Fruit fly (Drosophila melanogaster): ENCODE data around the gene CG5787.
A peak's percentile ranks its signal among the peaks of the same experiment; 100 is the strongest.

CG5787 gene

dm6 chr2L:12694823-12695420, 17.8 kb downstream of the CG5787 start, which contains the start of the genes IFT43 and PICK1 (continued):
- TF ChIP-seq D19A (tag; optimal IDR thresholded peaks at IDR 0.05) (no peak), NFAT (GFP tag; IDR thresholded peaks at IDR 0.05) (no peak), Oli (tag; optimal IDR thresholded peaks at IDR 0.05) (no peak), zen2 (GFP tag; IDR thresholded peaks at IDR 0.05; ENCODE audit: partially characterized antibody) (peak; percentile 78), stwl (tag; optimal IDR thresholded peaks at IDR 0.05) (peak; percentile 48), tna (GFP tag; IDR thresholded peaks at IDR 0.05; ENCODE audit: partially characterized antibody) (peak; percentile 78), CG13424 (tag; optimal IDR thresholded peaks at IDR 0.05) (no peak), B-H2 (GFP tag; optimal IDR thresholded peaks at IDR 0.05) (no peak), insv (GFP tag; optimal IDR thresholded peaks at IDR 0.05) (no peak), phol (tag; optimal IDR thresholded peaks at IDR 0.05) (peak; percentile 61), fd96Cb (tag; optimal IDR thresholded peaks at IDR 0.05) (no peak), al (GFP tag; IDR thresholded peaks at IDR 0.05) (no peak), fu2 (GFP tag; optimal IDR thresholded peaks at IDR 0.05) (no peak), CG14710 (tag; optimal IDR thresholded peaks at IDR 0.05) (peak; percentile 6), Xbp1 (GFP tag; optimal IDR thresholded peaks at IDR 0.05) (no peak), row (GFP tag; IDR thresholded peaks at IDR 0.05) (peak; percentile 35; the same call in 1 of the 3 replicates)

- TF ChIP-seq D (optimal IDR thresholded peaks at IDR 0.05) (no peak), D (GFP tag; optimal IDR thresholded peaks at IDR 0.05) (no peak), sqz (GFP tag; optimal IDR thresholded peaks at IDR 0.05) (no peak), kay (GFP tag; optimal IDR thresholded peaks at IDR 0.05) (peak; percentile 46), gsb (GFP tag; IDR thresholded peaks at IDR 0.05) (no peak), CG12391 (tag; optimal IDR thresholded peaks at IDR 0.05) (no peak), CG9876 (GFP tag; optimal IDR thresholded peaks at IDR 0.05) (no peak), schlank (tag; optimal IDR thresholded peaks at IDR 0.05) (no peak), CG11695 (GFP tag; IDR thresholded peaks at IDR 0.05) (no peak), CG9437 (GFP tag; optimal IDR thresholded peaks at IDR 0.05) (no peak), CG2116 (GFP tag; optimal IDR thresholded peaks at IDR 0.05) (peak; percentile 57), ssp (GFP tag; IDR thresholded peaks at IDR 0.05) (no peak), CG32532 (GFP tag; IDR thresholded peaks at IDR 0.05) (no peak), dimm (GFP tag; IDR thresholded peaks at IDR 0.05) (no peak), CG16779 (GFP tag; IDR thresholded peaks at IDR 0.05) (no peak), CG4820 (GFP tag; optimal IDR thresholded peaks at IDR 0.05) (no peak), pum (GFP tag; optimal IDR thresholded peaks at IDR 0.05) (no peak), CG8765 (GFP tag; IDR thresholded peaks at IDR 0.05) (no peak), CG10462 (GFP tag; optimal IDR thresholded peaks at IDR 0.05) (no peak), trh (GFP tag; optimal IDR thresholded peaks at IDR 0.05) (no peak), CG10209 (GFP tag; optimal IDR thresholded peaks at IDR 0.05) (no peak), CG3995 (GFP tag; optimal IDR thresholded peaks at IDR 0.05) (no peak), psq (GFP tag; optimal IDR thresholded peaks at IDR 0.05) (no peak), Atf-2 (GFP tag; optimal IDR thresholded peaks at IDR 0.05) (no peak), CG6683 (GFP tag; optimal IDR thresholded peaks at IDR 0.05) (no peak), amos (GFP tag; IDR thresholded peaks at IDR 0.05; ENCODE audit: partially characterized antibody) (peak; percentile 54), CG8089 (GFP tag; optimal IDR thresholded peaks at IDR 0.05) (no peak), Hsf (GFP tag; optimal IDR thresholded peaks at IDR 0.05) (no peak), CG1647 (GFP tag; optimal IDR thresholded peaks at IDR 0.05) (no peak), CG4328 (GFP tag; optimal IDR thresholded peaks at IDR 0.05) (no peak), CG15011 (GFP tag; optimal IDR thresholded peaks at IDR 0.05) (no peak), her (GFP tag; optimal IDR thresholded peaks at IDR 0.05) (no peak), MTF-1 (GFP tag; optimal IDR thresholded peaks at IDR 0.05; ENCODE audit: borderline replicate concordance) (no peak)
These were observed 20.2 kb downstream of the CG5787 start, which contains the start of the genes CCT4 and CG6153 for dm6 chr2L:12692343-12693079. Gene CCT4, minus strand, starts transcription at chr2L:12692934. Gene CG6153, plus strand, starts transcription at chr2L:12692993.

Data from whole organism, embryonic.